Fruit fly (Drosophila melanogaster) whole organism, wandering third instar larva: ENCODE measurements around the gene kon.

Experiments
- CG32264 ChIP-seq: fragments of 200-800 bp; sonication (Bioruptor generic); optimal IDR thresholded peaks from 2 replicates; lab custom pipeline; 2016; ENCODE audit warnings: missing biosample characterization, missing genetic modification characterization
- CG9705 ChIP-seq: fragments of 200-800 bp; sonication (Bioruptor generic); optimal IDR thresholded peaks from 2 replicates; lab custom pipeline; 2018; ENCODE audit warnings: missing biosample characterization, mild to moderate bottlenecking, missing genetic modification characterization
- CrebA ChIP-seq: fragments of 200-800 bp; sonication (Bioruptor generic); optimal IDR thresholded peaks from 2 replicates; lab custom pipeline; 2016; ENCODE audit warnings: missing biosample characterization, mild to moderate bottlenecking, missing genetic modification characterization, borderline replicate concordance
- Dfd ChIP-seq: fragments of >200 bp; optimal IDR thresholded peaks from 2 replicates; lab custom pipeline; 2017; ENCODE audit warnings: missing biosample characterization, missing genetic modification characterization
- Dif ChIP-seq: fragments of 200-275, 200-300 bp; sonication (Bioruptor generic); optimal IDR thresholded peaks from 2 replicates; lab custom pipeline; 2018; ENCODE audit warnings: missing biosample characterization, missing genetic modification characterization; ENCODE audit not compliant: partially characterized antibody
- GATAd ChIP-seq: sonication (Bioruptor generic); optimal IDR thresholded peaks from 2 replicates; lab custom pipeline; 2016; ENCODE audit warnings: missing biosample characterization, missing genetic modification characterization
- HLH106 ChIP-seq: fragments of 200-800 bp; optimal IDR thresholded peaks from 3 replicates; lab custom pipeline; 2019; ENCODE audit warnings: missing biosample characterization, mild to moderate bottlenecking, missing genetic modification characterization, moderate library complexity
- Hnf4 ChIP-seq: fragments of 200-800 bp; sonication (Bioruptor generic); optimal IDR thresholded peaks from 2 replicates; lab custom pipeline; 2016; ENCODE audit warnings: missing biosample characterization, mild to moderate bottlenecking, missing genetic modification characterization
- Hr83 ChIP-seq: fragments of 200-300 bp; sonication (Bioruptor generic); optimal IDR thresholded peaks from 2 replicates; lab custom pipeline; 2016; ENCODE audit warnings: missing biosample characterization, mild to moderate bottlenecking, missing genetic modification characterization, moderate library complexity; ENCODE audit not compliant: poor library complexity, severe bottlenecking
- Jra ChIP-seq: sonication (Bioruptor generic); optimal IDR thresholded peaks from 2 replicates; lab custom pipeline; 2016; ENCODE audit warnings: missing biosample characterization, missing genetic modification characterization
- Mio ChIP-seq: sonication (Bioruptor generic); optimal IDR thresholded peaks from 2 replicates; lab custom pipeline; 2016; ENCODE audit warnings: missing biosample characterization, missing genetic modification characterization
- Myc ChIP-seq: fragments of >200 bp; optimal IDR thresholded peaks from 2 replicates; lab custom pipeline; 2017
- N ChIP-seq: fragments of >200 bp; optimal IDR thresholded peaks from 2 replicates; lab custom pipeline; 2018; ENCODE audit warnings: missing biosample characterization, missing external identifiers, missing genetic modification characterization
- OdsH ChIP-seq: fragments of 200-800 bp; sonication (Bioruptor generic); optimal IDR thresholded peaks from 2 replicates; lab custom pipeline; 2016; ENCODE audit warnings: missing biosample characterization, mild to moderate bottlenecking, missing genetic modification characterization
- Rel ChIP-seq, 2 experiments: fragments of 200-800 bp; sonication (Bioruptor generic) in 1 of 2; optimal IDR thresholded peaks; 2 replicates in 1 of 2; 3 replicates in 1 of 2; lab custom pipeline; 2016 to 2019; ENCODE audit warnings: mild to moderate bottlenecking in 2 of 2, missing biosample characterization in 2 of 2, missing genetic modification characterization in 2 of 2, moderate library complexity in 1 of 2
- Sp1 ChIP-seq: fragments of 200-800 bp; sonication (Bioruptor generic); optimal IDR thresholded peaks from 3 replicates; lab custom pipeline; 2019; ENCODE audit warnings: missing biosample characterization, mild to moderate bottlenecking, missing genetic modification characterization, moderate library complexity
- Vsx2 ChIP-seq: fragments of 200-300, 225-300 bp; sonication (Bioruptor generic); optimal IDR thresholded peaks from 2 replicates; lab custom pipeline; 2018; ENCODE audit warnings: missing biosample characterization, missing genetic modification characterization; ENCODE audit not compliant: partially characterized antibody
- br ChIP-seq: fragments of 200-800 bp; sonication (Bioruptor generic); optimal IDR thresholded peaks from 2 replicates; lab custom pipeline; 2016; ENCODE audit warnings: missing biosample characterization, missing genetic modification characterization
- brk ChIP-seq: fragments of 200-800 bp; sonication (Bioruptor generic); optimal IDR thresholded peaks from 2 replicates; lab custom pipeline; 2016; ENCODE audit warnings: missing biosample characterization, mild to moderate bottlenecking, missing genetic modification characterization
- dl ChIP-seq, 2 experiments: fragments of 175-275, 200-275 bp in 1 of 2; fragments of 200-275 bp in 1 of 2; sonication (Bioruptor generic); optimal IDR thresholded peaks; lab custom pipeline; 2018; ENCODE audit warnings: mild to moderate bottlenecking in 2 of 2, missing biosample characterization in 2 of 2, missing genetic modification characterization in 2 of 2, moderate library complexity in 2 of 2; ENCODE audit not compliant: partially characterized antibody in 2 of 2, insufficient read depth in 1 of 2
- ey ChIP-seq: fragments of 200-800 bp; sonication (Bioruptor generic); optimal IDR thresholded peaks from 2 replicates; lab custom pipeline; 2016; ENCODE audit warnings: missing biosample characterization, missing genetic modification characterization
- foxo ChIP-seq, 2 experiments: fragments of 200-800 bp; sonication (Bioruptor generic); optimal IDR thresholded peaks; 2 replicates in 1 of 2; 3 replicates in 1 of 2; lab custom pipeline; 2016 to 2017; ENCODE audit warnings: missing biosample characterization in 2 of 2, missing genetic modification characterization in 2 of 2
- fru ChIP-seq: fragments of 200-800 bp; sonication (Bioruptor generic); optimal IDR thresholded peaks from 3 replicates; lab custom pipeline; 2016; ENCODE audit warnings: missing biosample characterization, mild to moderate bottlenecking, missing genetic modification characterization
- h ChIP-seq: fragments of 200-800 bp; sonication (Bioruptor generic); optimal IDR thresholded peaks from 3 replicates; lab custom pipeline; 2016; ENCODE audit warnings: missing biosample characterization, mild to moderate bottlenecking, missing genetic modification characterization
- lola ChIP-seq: fragments of >200 bp; optimal IDR thresholded peaks from 2 replicates; lab custom pipeline; 2017; ENCODE audit warnings: missing biosample characterization, missing genetic modification characterization
- pan ChIP-seq: fragments of >200 bp; optimal IDR thresholded peaks from 2 replicates; lab custom pipeline; 2017
- psq ChIP-seq: fragments of 200-800 bp; sonication (Bioruptor generic); optimal IDR thresholded peaks from 3 replicates; lab custom pipeline; 2017; ENCODE audit warnings: missing biosample characterization, mild to moderate bottlenecking, missing genetic modification characterization, moderate library complexity
- rgr ChIP-seq: fragments of 200-800 bp; sonication (Bioruptor generic); optimal IDR thresholded peaks from 3 replicates; lab custom pipeline; 2016; ENCODE audit warnings: missing biosample characterization, mild to moderate bottlenecking, missing genetic modification characterization
- sage ChIP-seq: fragments of 200-800 bp; sonication (Bioruptor generic); optimal IDR thresholded peaks from 2 replicates; lab custom pipeline; 2016; ENCODE audit warnings: missing biosample characterization, mild to moderate bottlenecking, missing genetic modification characterization
- tai ChIP-seq: sonication (Bioruptor generic); optimal IDR thresholded peaks from 2 replicates; lab custom pipeline; 2016; ENCODE audit warnings: missing biosample characterization, missing genetic modification characterization
- usp ChIP-seq: fragments of >200 bp; optimal IDR thresholded peaks from 2 replicates; lab custom pipeline; 2017; ENCODE audit warnings: missing biosample characterization, missing genetic modification characterization
- woc ChIP-seq: sonication (Bioruptor generic); optimal IDR thresholded peaks from 2 replicates; lab custom pipeline; 2016; ENCODE audit warnings: missing biosample characterization, mild to moderate bottlenecking, missing genetic modification characterization

kon gene

dm6 chr2L:18513402-18513801, 9.6 kb upstream of the kon start:
- TF ChIP-seq N (peak; percentile 42), Rel (GFP tag; optimal IDR thresholded peaks at IDR 0.05; lab: Kevin White, UChicago) (no peak), Rel (tag; optimal IDR thresholded peaks at IDR 0.05; lab: Kevin White, UChicago) (no peak), Myc (lab: Kevin White, UChicago) (peak; percentile 72)

DNA sequence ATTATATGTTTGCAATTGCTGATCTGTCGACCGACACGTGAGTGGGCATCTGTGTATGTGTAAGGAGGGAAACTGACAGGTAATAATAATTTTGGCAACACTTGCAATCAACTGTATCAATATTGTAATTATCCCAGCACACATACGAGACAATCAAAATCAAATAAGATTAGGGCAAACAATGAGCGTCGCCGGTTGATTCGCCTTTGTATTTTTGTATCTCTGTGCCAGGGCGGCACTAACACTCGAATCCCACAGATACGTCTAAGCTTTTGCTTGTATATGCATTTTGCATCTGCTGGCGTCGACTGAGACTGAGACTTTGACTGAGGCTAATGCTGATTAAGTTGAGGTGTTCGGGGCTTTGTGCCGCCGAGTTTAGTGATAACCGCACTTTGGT, 5.4 kb upstream of the kon start, which contains the start of gene Ugt301D1:
Ugt301D1 (plus strand) TSS at position 380 of the 400 bp plus-strand sequence.
- TF ChIP-seq Sp1 (peak; percentile 14), OdsH (GFP tag; lab: Kevin White, UChicago) (peak; percentile 52), pan (lab: Kevin White, UChicago) (no peak), Mio (GFP tag; lab: Kevin White, UChicago) (no peak), ey (no peak), h (GFP tag; lab: Kevin White, UChicago) (peak; percentile 24), br (GFP tag; lab: Kevin White, UChicago) (peak; percentile 41), rgr (GFP tag; lab: Kevin White, UChicago) (peak; percentile 55), Dif (peak; percentile 10), sage (GFP tag; lab: Kevin White, UChicago) (no peak), psq (GFP tag; lab: Kevin White, UChicago) (peak; percentile 11), tai (no peak), Rel (GFP tag; optimal IDR thresholded peaks at IDR 0.05; lab: Kevin White, UChicago) (no peak), Rel (tag; optimal IDR thresholded peaks at IDR 0.05; lab: Kevin White, UChicago) (peak; percentile 19), CrebA (GFP tag; lab: Kevin White, UChicago) (peak; percentile 28), woc (no peak), Hr83 (GFP tag; lab: Kevin White, UChicago) (peak; percentile 6), HLH106 (no peak), foxo (GFP tag; optimal IDR thresholded peaks at IDR 0.05; lab: Kevin White, UChicago) (peak in 1 of 2 experiments; percentile 8), CG32264 (GFP tag; lab: Kevin White, UChicago) (peak; percentile 11), usp (GFP tag; lab: Kevin White, UChicago) (no peak)
- TF ChIP-seq, all 38 proteins: peak for 12

DNA sequence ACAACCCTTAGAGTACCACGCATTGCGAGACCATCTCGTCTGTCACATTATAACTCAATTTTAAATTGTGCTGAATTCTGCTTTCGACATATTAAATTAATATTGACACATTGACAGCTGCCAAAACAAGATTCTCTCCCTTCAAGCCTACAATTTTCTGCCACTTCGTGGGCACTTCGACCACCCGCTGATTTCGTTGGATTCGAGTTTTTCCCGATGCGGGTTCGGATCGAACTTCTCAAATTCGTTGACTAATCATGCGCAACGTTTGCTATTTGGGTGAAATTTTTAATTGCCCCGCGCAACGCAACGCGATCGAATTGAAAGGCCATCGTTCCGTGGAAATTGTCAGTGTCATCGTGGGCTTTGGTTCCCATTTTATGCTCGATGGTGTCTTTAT, 3.1 kb upstream of the kon start:
- TF ChIP-seq Mio (GFP tag; lab: Kevin White, UChicago), result no peak
- TF ChIP-seq HLH106, result no peak

DNA sequence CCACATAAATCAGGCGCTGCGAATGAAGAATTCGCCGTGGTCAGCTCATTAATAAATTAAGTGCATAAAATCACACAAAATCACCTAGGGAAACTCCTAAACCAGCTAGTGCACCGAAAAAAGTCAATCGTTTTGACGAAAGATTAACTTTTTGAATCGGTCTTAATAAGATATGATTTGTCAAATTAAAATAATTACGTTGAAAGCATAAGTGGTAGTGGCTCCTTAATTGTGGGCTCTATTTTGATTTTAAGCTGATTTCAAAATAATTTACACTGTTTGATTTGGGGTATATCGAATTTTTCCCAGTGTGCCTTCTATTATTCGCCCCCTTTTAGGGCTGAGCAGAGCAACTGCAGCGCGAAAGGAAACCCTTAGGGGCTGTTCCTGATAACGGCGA, 1.7 kb upstream of the kon start:
- TF ChIP-seq h (GFP tag; lab: Kevin White, UChicago) (no peak), br (GFP tag; lab: Kevin White, UChicago) (no peak), woc (no peak), ey (no peak), Mio (GFP tag; lab: Kevin White, UChicago) (no peak), Hr83 (GFP tag; lab: Kevin White, UChicago) (no peak), GATAd (GFP tag; lab: Kevin White, UChicago) (no peak), OdsH (GFP tag; lab: Kevin White, UChicago) (no peak), Rel (GFP tag; optimal IDR thresholded peaks at IDR 0.05; lab: Kevin White, UChicago) (no peak), Rel (tag; optimal IDR thresholded peaks at IDR 0.05; lab: Kevin White, UChicago) (no peak), CG32264 (GFP tag; lab: Kevin White, UChicago) (no peak), dl (GFP tag; optimal IDR thresholded peaks at IDR 0.05; lab: Kevin White, UChicago; ENCODE audit: insufficient read depth in 1 of 2, partially characterized antibody in 2 of 2) (no peak), Vsx2 (no peak), lola (GFP tag; lab: Kevin White, UChicago) (no peak), psq (GFP tag; lab: Kevin White, UChicago) (no peak)

DNA sequence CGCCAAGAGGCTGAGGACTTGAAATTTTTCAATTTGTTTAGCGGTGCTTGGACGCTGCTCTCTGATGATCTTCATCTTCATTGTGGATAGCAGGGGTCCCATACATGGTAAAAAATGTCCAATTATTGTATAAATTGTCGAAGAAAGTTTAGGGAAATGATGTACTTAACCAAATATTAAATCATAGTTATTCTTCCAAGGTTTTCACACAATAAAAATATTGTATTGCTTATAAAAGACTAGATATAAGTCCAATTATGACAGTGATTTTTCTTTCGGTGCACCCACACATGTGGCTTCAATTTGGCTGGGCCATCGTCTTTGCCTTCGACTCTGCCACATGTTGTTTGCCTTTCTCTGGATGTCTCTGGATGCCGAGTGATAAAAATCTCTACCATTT, 1.1 kb upstream of the kon start:
- TF ChIP-seq sage (GFP tag; lab: Kevin White, UChicago), result no peak
- no peak for TF ChIP-seq lola (GFP tag; lab: Kevin White, UChicago)
- TF ChIP-seq foxo (GFP tag; optimal IDR thresholded peaks at IDR 0.05; lab: Kevin White, UChicago), result peak in 1 of 2 experiments; percentile 22
- peak; percentile 29 for TF ChIP-seq ey
- no peak for TF ChIP-seq CG9705 (GFP tag; lab: Kevin White, UChicago)
- TF ChIP-seq brk (GFP tag; lab: Kevin White, UChicago), result no peak
- TF ChIP-seq psq (GFP tag; lab: Kevin White, UChicago), result peak; percentile 17
- TF ChIP-seq Sp1, result no peak
- peak; percentile 29 for TF ChIP-seq rgr (GFP tag; lab: Kevin White, UChicago)
- TF ChIP-seq Vsx2, result no peak
- TF ChIP-seq h (GFP tag; lab: Kevin White, UChicago), result peak; percentile 28
- peak; percentile 17 for TF ChIP-seq br (GFP tag; lab: Kevin White, UChicago)
- no peak for TF ChIP-seq dl (GFP tag; optimal IDR thresholded peaks at IDR 0.05; lab: Kevin White, UChicago; ENCODE audit: insufficient read depth in 1 of 2, partially characterized antibody in 2 of 2)
- peak; percentile 16 for TF ChIP-seq HLH106
- no peak for TF ChIP-seq Myc (lab: Kevin White, UChicago)
- no peak for TF ChIP-seq Jra (GFP tag; lab: Kevin White, UChicago)
- TF ChIP-seq Dfd (GFP tag; lab: Kevin White, UChicago), result no peak
- TF ChIP-seq pan (lab: Kevin White, UChicago), result no peak
- TF ChIP-seq Hnf4 (GFP tag; lab: Kevin White, UChicago), result no peak
- no peak for TF ChIP-seq tai
- TF ChIP-seq Mio (GFP tag; lab: Kevin White, UChicago), result no peak
- TF ChIP-seq N, result no peak
- no peak for TF ChIP-seq Rel (GFP tag; optimal IDR thresholded peaks at IDR 0.05; lab: Kevin White, UChicago)
- no peak for TF ChIP-seq Rel (tag; optimal IDR thresholded peaks at IDR 0.05; lab: Kevin White, UChicago)
- no peak for TF ChIP-seq CG32264 (GFP tag; lab: Kevin White, UChicago)
- peak; percentile 32 for TF ChIP-seq fru (GFP tag; lab: Kevin White, UChicago)
